Worm (Caenorhabditis elegans) whole organism, L4/young adult: ENCODE measurements around the gene Y39A3B.8.

ENCODE experiments used
- W03F9.2 ChIP-seq: fragments of 150-350 bp; optimal IDR thresholded peaks from 2 replicates; lab custom pipeline; 2014; ENCODE audit warnings: missing biosample characterization, missing genetic modification characterization
- dao-5 ChIP-seq: sonication (generic microtip); optimal IDR thresholded peaks from 2 replicates; lab custom pipeline; 2016; ENCODE audit warnings: missing genotype, missing genetic modification characterization, moderate library complexity, missing compliant biosample characterization
- him-1 ChIP-seq: sonication (generic microtip); optimal IDR thresholded peaks from 2 replicates; lab custom pipeline; 2016; ENCODE audit warnings: missing genotype, missing genetic modification reagents, missing genetic modification characterization, missing compliant biosample characterization

ce11 chrIII:1955520-1956095, 32.2 kb upstream of the Y39A3B.8 start:
- TF ChIP-seq W03F9.2 (tag; lab: Kevin White, UChicago) (no peak), him-1 (tag; lab: Kevin White, UChicago) (no peak), dao-5 (tag; lab: Kevin White, UChicago) (no peak)
